Worm (Caenorhabditis elegans) whole organism, early embryonic: ENCODE data around the gene ZK1086.2.

Source experiments
- B0310.2 ChIP-seq: sonication (generic microtip); optimal IDR thresholded peaks from 2 replicates; lab custom pipeline; 2016; ENCODE audit warnings: mild to moderate bottlenecking, missing genetic modification characterization, missing compliant biosample characterization
- ama-1 ChIP-seq: fragments of 150-350 bp; optimal IDR thresholded peaks from 2 replicates; lab custom pipeline; 2014
- ceh-13 ChIP-seq: fragments of 200-800 bp; sonication (Bioruptor generic); optimal IDR thresholded peaks from 2 replicates; lab custom pipeline; 2018; ENCODE audit warnings: mild to moderate bottlenecking, missing genetic modification characterization, missing compliant biosample characterization
- ceh-36 ChIP-seq: sonication (generic microtip); optimal IDR thresholded peaks from 2 replicates; lab custom pipeline; 2016; ENCODE audit warnings: missing genetic modification characterization, inconsistent platforms, missing compliant biosample characterization
- flt-1 ChIP-seq: fragments of 200-800 bp; sonication (Bioruptor generic); IDR thresholded peaks from 2 replicates; pipeline ENCODE4 v1.3.6; 2022; ENCODE audit warnings: missing genetic modification characterization, missing compliant biosample characterization
- pes-1 ChIP-seq: fragments of 200-800 bp; sonication (Bioruptor generic); IDR thresholded peaks from 2 replicates; pipeline ENCODE4 v1.3.6; 2022; ENCODE audit warnings: missing genetic modification reagents, missing genetic modification characterization, missing compliant biosample characterization

- no peak for TF ChIP-seq flt-1 (GFP tag; lab: Robert Waterston, UW)
- no peak for TF ChIP-seq ceh-13 (GFP tag; lab: Kevin White, UChicago)
- TF ChIP-seq ama-1 = no peak
- no peak for TF ChIP-seq pes-1 (GFP tag; lab: Robert Waterston, UW)
- TF ChIP-seq B0310.2 (tag; lab: Kevin White, UChicago) = no peak
- no peak for TF ChIP-seq ceh-36 (tag; lab: Kevin White, UChicago)
These were observed 22.9 kb downstream of the ZK1086.2 start, which contains the start of gene nkb-3 for ce11 chrX:13770508-13770978.
